Fruit fly (Drosophila melanogaster) ovary, adult (tissue): ENCODE measurements around the gene CG42729.
A peak's percentile ranks its signal among the peaks of the same experiment; 100 is the strongest.

Source experiments
- CG17801 ChIP-seq: fragments of 200-800 bp; optimal IDR thresholded peaks from 2 replicates; lab custom pipeline; 2019; ENCODE audit warnings: missing biosample characterization, mild to moderate bottlenecking, missing genetic modification characterization, moderate library complexity; ENCODE audit not compliant: partially characterized antibody

The CG42729 gene

dm6 chr3L:15500813-15501645 lies 26.3 kb downstream of the CG42729 start, which contains the start of gene CG7272:
Gene CG7272, plus strand, starts transcription at chr3L:15500938.
- peak; percentile 1 for TF ChIP-seq CG17801

- TF ChIP-seq CG17801: no peak
Measured at dm6 chr3L:15498745-15499144, 28.6 kb downstream of the CG42729 start, which contains the start of gene CG7275. Gene CG7275, plus strand, starts transcription at chr3L:15498959.

- no peak for TF ChIP-seq CG17801
Measured at dm6 chr3L:15497902-15498301, 29.4 kb downstream of the CG42729 start, which contains the start of gene CG7276. Gene CG7276, plus strand, starts transcription at chr3L:15498202.

dm6 chr3L:15496274-15496673 lies 31.0 kb downstream of the CG42729 start, which contains the start of gene CG13455:
Gene CG13455, plus strand, starts transcription at chr3L:15496574.
- no peak for TF ChIP-seq CG17801

- no peak for TF ChIP-seq CG17801
Measured at dm6 chr3L:15495449-15495848, 31.9 kb downstream of the CG42729 start, which contains the start of gene CG12355. Gene CG12355, minus strand, starts transcription at chr3L:15495549.

dm6 chr3L:15494599-15495271 lies 32.6 kb downstream of the CG42729 start:
- no peak for TF ChIP-seq CG17801

DNA sequence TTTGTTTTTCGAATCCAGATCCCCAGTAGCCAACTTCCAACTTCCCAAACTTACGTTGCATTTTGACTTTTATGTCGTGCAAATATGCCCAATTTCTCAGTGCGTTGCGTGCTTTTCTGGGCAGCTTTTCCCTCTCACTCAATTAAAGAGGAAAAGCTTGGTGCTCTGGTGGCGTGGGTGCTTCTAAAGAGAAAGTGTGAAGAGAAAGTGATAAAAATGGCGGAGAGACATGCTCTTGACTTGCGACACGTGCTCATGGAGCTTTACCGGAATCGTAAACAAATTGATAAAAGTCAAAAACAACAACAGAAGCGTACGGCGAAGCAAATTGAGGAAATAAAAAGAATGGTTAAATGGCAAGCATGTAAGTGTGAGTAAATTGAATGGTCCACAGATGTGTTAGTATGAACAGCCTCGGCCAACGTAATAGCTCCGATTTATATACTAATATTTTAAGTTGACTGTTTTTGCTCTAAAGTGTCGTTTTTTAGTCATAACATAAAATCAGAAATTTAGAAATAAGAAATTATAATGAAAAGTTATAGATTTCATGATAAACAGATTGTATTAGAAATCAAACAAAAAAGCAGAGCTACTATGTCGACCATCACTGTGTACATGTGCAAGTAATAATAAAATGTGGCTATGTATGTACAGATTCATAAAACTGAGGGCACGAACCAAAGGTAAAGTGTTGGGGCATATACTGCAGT lies 33.3 kb downstream of the CG42729 start:
- peak; percentile 17 for TF ChIP-seq CG17801

dm6 chr3L:15485302-15485701 lies 42.0 kb downstream of the CG42729 start, which contains the start of gene Ran-like:
Gene Ran-like, minus strand, starts transcription at chr3L:15485402.
- TF ChIP-seq CG17801: no peak
